Fruit fly (Drosophila melanogaster) whole organism, embryonic: ENCODE measurements around the gene CG5225.

Experiments used
- Abd-B ChIP-seq: fragments of 200-800 bp; sonication (Bioruptor generic); optimal IDR thresholded peaks from 2 replicates; lab custom pipeline; 2018; ENCODE audit warnings: missing biosample characterization, mild to moderate bottlenecking, missing genetic modification characterization, moderate library complexity
- Awh ChIP-seq: fragments of 200-800 bp; sonication (Bioruptor generic); IDR thresholded peaks from 2 replicates; pipeline ENCODE4, ENCODE4 v1.3.6; 2022; ENCODE audit warnings: missing biosample characterization, missing genetic modification characterization
- C15 ChIP-seq: fragments of 200-800 bp; sonication (Bioruptor generic); IDR thresholded peaks from 3 replicates; pipeline ENCODE4 v1.3.6; 2022; ENCODE audit warnings: missing biosample characterization, missing genetic modification characterization
- CG10321 ChIP-seq: fragments of 200-800 bp; sonication (Bioruptor generic); IDR thresholded peaks from 2 replicates; pipeline ENCODE4 v1.3.6; 2022; ENCODE audit warnings: missing biosample characterization, missing genetic modification characterization
- CG10654 ChIP-seq: fragments of 200-800 bp; sonication (Bioruptor generic); optimal IDR thresholded peaks from 2 replicates; lab custom pipeline; 2016; ENCODE audit warnings: missing biosample characterization, missing genetic modification characterization
- CG11398 ChIP-seq: fragments of 200-800 bp; sonication (Bioruptor generic); optimal IDR thresholded peaks from 2 replicates; lab custom pipeline; 2016; ENCODE audit warnings: missing biosample characterization, missing genetic modification characterization
- CG11456 ChIP-seq: fragments of 200-800 bp; sonication (Bioruptor generic); IDR thresholded peaks from 3 replicates; pipeline ENCODE4 v1.3.6; 2022; ENCODE audit warnings: missing biosample characterization, missing genetic modification characterization
- CG15011 ChIP-seq: fragments of 200-800 bp; sonication (Bioruptor generic); optimal IDR thresholded peaks from 3 replicates; lab custom pipeline; 2018; ENCODE audit warnings: missing biosample characterization, mild to moderate bottlenecking, missing genetic modification characterization
- CG1529 ChIP-seq: fragments of 200-800 bp; sonication (Bioruptor generic); optimal IDR thresholded peaks from 3 replicates; lab custom pipeline; 2018; ENCODE audit warnings: missing biosample characterization, missing genetic modification characterization
- CG17186 ChIP-seq: fragments of 200-800 bp; sonication (Bioruptor generic); optimal IDR thresholded peaks from 3 replicates; lab custom pipeline; 2017; ENCODE audit warnings: missing biosample characterization, missing genetic modification reagents, missing genetic modification characterization
- CG17385 ChIP-seq: fragments of 200-800 bp; sonication (Bioruptor generic); optimal IDR thresholded peaks from 3 replicates; lab custom pipeline; 2018; ENCODE audit warnings: missing biosample characterization, mild to moderate bottlenecking, missing genetic modification characterization
- CG1832 ChIP-seq: fragments of 200-800 bp; sonication (Bioruptor generic); optimal IDR thresholded peaks from 2 replicates; lab custom pipeline; 2017; ENCODE audit warnings: missing biosample characterization, mild to moderate bottlenecking, missing genetic modification characterization, inconsistent platforms
- CG18476 ChIP-seq: fragments of 200-800 bp; sonication (Bioruptor generic); optimal IDR thresholded peaks from 2 replicates; lab custom pipeline; 2016; ENCODE audit warnings: missing biosample characterization, mild to moderate bottlenecking, missing genetic modification characterization
- CG4820 ChIP-seq: fragments of 200-800 bp; sonication (Bioruptor generic); optimal IDR thresholded peaks from 3 replicates; lab custom pipeline; 2016; ENCODE audit warnings: missing biosample characterization, missing genetic modification characterization
- CG7372 ChIP-seq: fragments of 200-800 bp; sonication (Bioruptor generic); IDR thresholded peaks from 2 replicates; pipeline ENCODE4 v1.3.6; 2022; ENCODE audit warnings: missing biosample characterization, missing genetic modification characterization
- CG9215 ChIP-seq: fragments of 200-800 bp; sonication (Bioruptor generic); IDR thresholded peaks from 2 replicates; pipeline ENCODE4 v1.3.6; 2022; ENCODE audit warnings: missing biosample characterization, missing genetic modification characterization
- CG9817 ChIP-seq: fragments of 200-800 bp; sonication (Bioruptor generic); optimal IDR thresholded peaks from 2 replicates; lab custom pipeline; 2018; ENCODE audit warnings: missing biosample characterization, mild to moderate bottlenecking, missing genetic modification characterization, moderate library complexity
- Dip3 ChIP-seq: fragments of 200-800 bp; sonication (Bioruptor generic); optimal IDR thresholded peaks from 3 replicates; lab custom pipeline; 2016; ENCODE audit warnings: missing biosample characterization, missing genetic modification characterization
- Dref ChIP-seq: fragments of 200-800 bp; sonication (Bioruptor generic); IDR thresholded peaks from 2 replicates; pipeline ENCODE4 v1.3.6; 2022; ENCODE audit warnings: missing biosample characterization, missing genetic modification characterization
- Eip74EF ChIP-seq, 2 experiments: fragments of 200-800 bp in 1 of 2; fragments of >200 bp in 1 of 2; sonication (Bioruptor generic) in 1 of 2; optimal IDR thresholded peaks; 2 replicates each; lab custom pipeline; 2017 to 2019; ENCODE audit warnings: missing biosample characterization in 2 of 2, missing genetic modification characterization in 2 of 2, mild to moderate bottlenecking in 1 of 2, moderate library complexity in 1 of 2
- Fer3 ChIP-seq: fragments of 200-800 bp; sonication (Bioruptor generic); optimal IDR thresholded peaks from 2 replicates; lab custom pipeline; 2018; ENCODE audit warnings: missing biosample characterization, mild to moderate bottlenecking, missing genetic modification characterization, moderate library complexity
- GATAe ChIP-seq: fragments of 200-800 bp; sonication (Bioruptor generic); conservative IDR thresholded peaks from 2 replicates; pipeline ENCODE4 v1.3.6; 2022; ENCODE audit warnings: missing biosample characterization, missing genetic modification characterization
- H2.0 ChIP-seq: fragments of 200-800 bp; sonication (Bioruptor generic); IDR thresholded peaks from 2 replicates; pipeline ENCODE4 v1.3.6; 2022; ENCODE audit warnings: missing biosample characterization, missing genetic modification characterization
- HmgZ ChIP-seq: fragments of 200-800 bp; sonication (Bioruptor generic); optimal IDR thresholded peaks from 2 replicates; lab custom pipeline; 2018; ENCODE audit warnings: missing biosample characterization, mild to moderate bottlenecking, missing genetic modification characterization
- Med ChIP-seq: fragments of 200-800 bp; sonication (Bioruptor generic); peaks from one replicate; lab custom pipeline; 2016; ENCODE audit warnings: missing biosample characterization, missing genetic modification characterization, mild to moderate bottlenecking, inconsistent platforms, moderate library complexity
- Mes4 ChIP-seq: fragments of 200-800 bp; sonication (Bioruptor generic); optimal IDR thresholded peaks from 2 replicates; lab custom pipeline; 2016; ENCODE audit warnings: missing biosample characterization, missing genetic modification characterization
- Oaz ChIP-seq: fragments of 200-800 bp; sonication (Bioruptor generic); IDR thresholded peaks from 2 replicates; pipeline ENCODE4 v1.3.6; 2022; ENCODE audit warnings: missing biosample characterization, missing genetic modification characterization
- Rfx ChIP-seq: fragments of 200-800 bp; sonication (Bioruptor generic); IDR thresholded peaks from 2 replicates; pipeline ENCODE4 v1.3.6; 2022; ENCODE audit warnings: missing biosample characterization, missing genetic modification characterization
- Sox100B ChIP-seq: fragments of 200-800 bp; sonication (Bioruptor generic); optimal IDR thresholded peaks from 3 replicates; lab custom pipeline; 2018; ENCODE audit warnings: missing biosample characterization, mild to moderate bottlenecking, missing genetic modification characterization
- Sry-δ ChIP-seq: fragments of 200-800 bp; sonication (Bioruptor generic); optimal IDR thresholded peaks from 2 replicates; lab custom pipeline; 2016; ENCODE audit warnings: missing biosample characterization, missing genetic modification characterization
- TFAM ChIP-seq: fragments of 200-800 bp; sonication (Bioruptor generic); optimal IDR thresholded peaks from 2 replicates; lab custom pipeline; 2017; ENCODE audit warnings: missing biosample characterization, missing genetic modification characterization, inconsistent platforms
- emc ChIP-seq: fragments of 200-800 bp; sonication (Bioruptor generic); optimal IDR thresholded peaks from 2 replicates; lab custom pipeline; 2016; ENCODE audit warnings: missing biosample characterization, missing genetic modification characterization
- en ChIP-seq: fragments of 200-800 bp; sonication (Bioruptor generic); optimal IDR thresholded peaks from 2 replicates; lab custom pipeline; 2016; ENCODE audit warnings: missing biosample characterization, missing genetic modification characterization
- fd102C ChIP-seq: fragments of 200-800 bp; sonication (Bioruptor generic); optimal IDR thresholded peaks from 2 replicates; lab custom pipeline; 2018; ENCODE audit warnings: missing biosample characterization, mild to moderate bottlenecking, missing genetic modification characterization, moderate library complexity
- fru ChIP-seq: fragments of >200 bp; optimal IDR thresholded peaks from 2 replicates; lab custom pipeline; 2017
- gcm2 ChIP-seq: fragments of 200-800 bp; sonication (Bioruptor generic); optimal IDR thresholded peaks from 2 replicates; lab custom pipeline; 2016; ENCODE audit warnings: missing biosample characterization, missing genetic modification characterization
- gsb-n ChIP-seq: fragments of 200-800 bp; sonication (Bioruptor generic); optimal IDR thresholded peaks from 3 replicates; lab custom pipeline; 2018; ENCODE audit warnings: missing biosample characterization, mild to moderate bottlenecking, missing genetic modification characterization
- h ChIP-seq: fragments of >200 bp; optimal IDR thresholded peaks from 2 replicates; lab custom pipeline; 2017
- hbn ChIP-seq: fragments of 200-800 bp; sonication (Bioruptor generic); IDR thresholded peaks from 2 replicates; pipeline ENCODE4 v1.3.6; 2022; ENCODE audit warnings: missing biosample characterization, missing genetic modification characterization; ENCODE audit not compliant: partially characterized antibody
- kay ChIP-seq: fragments of 200-800 bp; sonication (Bioruptor generic); optimal IDR thresholded peaks from 2 replicates; lab custom pipeline; 2016; ENCODE audit warnings: missing biosample characterization, missing genetic modification characterization
- ken ChIP-seq: fragments of 200-800 bp; sonication (Bioruptor generic); IDR thresholded peaks from 3 replicates; pipeline ENCODE4 v1.3.6; 2022; ENCODE audit warnings: missing biosample characterization, missing genetic modification characterization
- kni ChIP-seq: fragments of 200-800 bp; sonication (Bioruptor generic); optimal IDR thresholded peaks from 3 replicates; lab custom pipeline; 2017; ENCODE audit warnings: mild to moderate bottlenecking, missing biosample characterization, missing genetic modification reagents, missing genetic modification characterization
- oc ChIP-seq: fragments of 200-800 bp; sonication (Bioruptor generic); optimal IDR thresholded peaks from 2 replicates; lab custom pipeline; 2018; ENCODE audit warnings: missing biosample characterization, mild to moderate bottlenecking, missing genetic modification characterization, moderate library complexity
- onecut ChIP-seq: fragments of 200-800 bp; sonication (Bioruptor generic); IDR thresholded peaks from 2 replicates; pipeline ENCODE4 v1.3.6; 2022; ENCODE audit warnings: missing biosample characterization, missing genetic modification characterization
- phol ChIP-seq: fragments of 200-800 bp; sonication (Bioruptor generic); optimal IDR thresholded peaks from 3 replicates; lab custom pipeline; 2018; ENCODE audit warnings: missing biosample characterization, mild to moderate bottlenecking, missing genetic modification characterization, moderate library complexity
- scrt ChIP-seq: fragments of 200-800 bp; sonication (Bioruptor generic); optimal IDR thresholded peaks from 2 replicates; lab custom pipeline; 2018; ENCODE audit warnings: missing biosample characterization, mild to moderate bottlenecking, missing genetic modification characterization, moderate library complexity
- slp2 ChIP-seq: fragments of 200-800 bp; sonication (Bioruptor generic); optimal IDR thresholded peaks from 2 replicates; lab custom pipeline; 2016; ENCODE audit warnings: missing biosample characterization, missing genetic modification characterization
- ssp ChIP-seq: fragments of 200-800 bp; sonication (Bioruptor generic); IDR thresholded peaks from 2 replicates; pipeline ENCODE4 v1.3.6; 2022; ENCODE audit warnings: missing biosample characterization, missing genetic modification characterization
- trh ChIP-seq: fragments of 200-800 bp; sonication (Bioruptor generic); optimal IDR thresholded peaks from 2 replicates; lab custom pipeline; 2016; ENCODE audit warnings: missing biosample characterization, missing genetic modification characterization
- wor ChIP-seq: fragments of 200-800 bp; sonication (Bioruptor generic); IDR thresholded peaks from 2 replicates; pipeline ENCODE4 v1.3.6; 2022; ENCODE audit warnings: missing biosample characterization, missing genetic modification characterization

Gene CG5225

dm6 chr3R:16986181-16987074, 42.1 kb upstream of the CG5225 start (continued):
- peak; percentile 96 for TF ChIP-seq H2.0
- peak; percentile 81 for TF ChIP-seq oc (tag; lab: Kevin White, UChicago)
- peak; percentile 98 for TF ChIP-seq HmgZ (tag; lab: Kevin White, UChicago)
- TF ChIP-seq GATAe (GFP tag; lab: Robert Waterston, UW): peak; percentile 95
- TF ChIP-seq Eip74EF (GFP tag; optimal IDR thresholded peaks at IDR 0.05; lab: Kevin White, UChicago): peak in 1 of 2 experiments; percentile 87
- peak; percentile 99 for TF ChIP-seq Rfx (GFP tag; lab: Robert Waterston, UW)
- peak; percentile 98 for TF ChIP-seq CG11456 (GFP tag; lab: Robert Waterston, UW)
- peak; percentile 81 for TF ChIP-seq Mes4 (GFP tag; lab: Kevin White, UChicago)
- peak; percentile 95 for TF ChIP-seq ken (GFP tag; lab: Robert Waterston, UW)
- TF ChIP-seq CG7372 (GFP tag; lab: Robert Waterston, UW): peak; percentile 96
- peak; percentile 87 for TF ChIP-seq scrt (GFP tag; lab: Kevin White, UChicago)
- peak; percentile 94 for TF ChIP-seq Abd-B (GFP tag; lab: Kevin White, UChicago)
- peak; percentile 86 for TF ChIP-seq CG10654 (GFP tag; lab: Kevin White, UChicago)
- peak; percentile 50; the same call in 1 of the 2 replicates for TF ChIP-seq Dref
- peak; percentile 87 for TF ChIP-seq CG15011 (GFP tag; lab: Kevin White, UChicago)
- peak; percentile 89 for TF ChIP-seq CG17385
- TF ChIP-seq phol: peak; percentile 77
- peak; percentile 76 for TF ChIP-seq onecut (GFP tag; lab: Robert Waterston, UW)
- no peak for TF ChIP-seq hbn (GFP tag; lab: Robert Waterston, UW)
- TF ChIP-seq gsb-n (tag; lab: Kevin White, UChicago): peak; percentile 27
- TF ChIP-seq CG1832 (GFP tag; lab: Kevin White, UChicago): no peak
- TF ChIP-seq CG1529 (GFP tag; lab: Kevin White, UChicago): peak; percentile 33
- peak; percentile 100 for TF ChIP-seq Med
- TF ChIP-seq CG10321 (GFP tag; lab: Robert Waterston, UW): peak; percentile 80
- TF ChIP-seq fru (lab: Kevin White, UChicago): no peak
- peak; percentile 85 for TF ChIP-seq kay (GFP tag; lab: Kevin White, UChicago)
- TF ChIP-seq C15 (GFP tag; lab: Robert Waterston, UW): peak; percentile 90
- peak; percentile 56 for TF ChIP-seq Sry-δ
- TF ChIP-seq Dip3 (GFP tag; lab: Kevin White, UChicago): peak; percentile 98
- TF ChIP-seq CG4820 (GFP tag; lab: Kevin White, UChicago): peak; percentile 70
- TF ChIP-seq ssp (GFP tag; lab: Robert Waterston, UW): peak; percentile 83
- TF ChIP-seq CG9215 (GFP tag; lab: Robert Waterston, UW): peak; percentile 96
- TF ChIP-seq CG11398: peak; percentile 91
- TF ChIP-seq fd102C (GFP tag; lab: Kevin White, UChicago): peak; percentile 8
- peak; percentile 95 for TF ChIP-seq Oaz (GFP tag; lab: Robert Waterston, UW)
- TF ChIP-seq Awh (GFP tag; lab: Robert Waterston, UW): peak; percentile 92
- TF ChIP-seq trh (GFP tag; lab: Kevin White, UChicago): peak; percentile 46
- TF ChIP-seq slp2 (GFP tag; lab: Kevin White, UChicago): peak; percentile 90
- TF ChIP-seq gcm2 (GFP tag; lab: Kevin White, UChicago): peak; percentile 80
- TF ChIP-seq h (lab: Kevin White, UChicago): no peak
- peak; percentile 30 for TF ChIP-seq TFAM (GFP tag; lab: Kevin White, UChicago)
- peak; percentile 81 for TF ChIP-seq en
- peak; percentile 11 for TF ChIP-seq kni
- no peak for TF ChIP-seq CG17186
- peak; percentile 96 for TF ChIP-seq CG9817 (tag; lab: Kevin White, UChicago)
- peak; percentile 89 for TF ChIP-seq emc (GFP tag; lab: Kevin White, UChicago)
- TF ChIP-seq Fer3: peak; percentile 95
- peak; percentile 82 for TF ChIP-seq CG18476 (GFP tag; lab: Kevin White, UChicago)
- TF ChIP-seq wor (GFP tag; lab: Robert Waterston, UW): peak; percentile 87
- TF ChIP-seq Sox100B: peak; percentile 43
